Fruit fly (Drosophila melanogaster): ENCODE data around the gene CG18577.
A peak's percentile ranks its signal among the peaks of the same experiment; 100 is the strongest.

CG18577 gene

DNA sequence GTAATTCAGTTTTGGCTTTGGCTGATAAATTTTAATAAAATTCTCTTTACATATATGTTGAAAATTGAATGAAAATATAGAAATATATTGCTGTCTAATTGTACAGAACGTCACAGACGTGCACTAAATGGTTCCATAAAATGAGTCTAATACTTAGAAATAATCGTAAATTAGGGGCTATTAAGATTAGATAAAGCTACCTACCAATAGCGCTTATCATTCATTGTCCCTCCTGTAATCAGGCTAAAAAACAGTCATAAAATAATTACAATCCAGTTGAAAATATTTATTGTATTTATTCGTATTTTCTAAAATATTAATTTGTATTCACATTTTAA, 22.8 kb upstream of the CG18577 start:
- TF ChIP-seq CrebA (GFP tag; optimal IDR thresholded peaks at IDR 0.05; ENCODE audit: borderline replicate concordance) (peak; percentile 58), br (GFP tag; optimal IDR thresholded peaks at IDR 0.05) (no peak)

dm6 chr3R:11175308-11175707, 20.6 kb upstream of the CG18577 start, which contains the start of the genes Ugt304A1 and Ugt303A1:
Gene Ugt304A1, minus strand, starts transcription at chr3R:11175408.
Gene Ugt303A1, plus strand, starts transcription at chr3R:11175529.
- TF ChIP-seq Rel (GFP tag; optimal IDR thresholded peaks at IDR 0.05) (no peak), Rel (tag; optimal IDR thresholded peaks at IDR 0.05) (no peak), sv (GFP tag; optimal IDR thresholded peaks at IDR 0.05) (no peak), pan (optimal IDR thresholded peaks at IDR 0.05) (no peak), brk (GFP tag; optimal IDR thresholded peaks at IDR 0.05) (no peak), usp (GFP tag; optimal IDR thresholded peaks at IDR 0.05) (no peak), Abd-B (GFP tag; optimal IDR thresholded peaks at IDR 0.05) (no peak), CG32264 (GFP tag; optimal IDR thresholded peaks at IDR 0.05) (no peak), GATAd (GFP tag; optimal IDR thresholded peaks at IDR 0.05) (no peak)

- no peak for TF ChIP-seq Jra (GFP tag; optimal IDR thresholded peaks at IDR 0.05)
- no peak for TF ChIP-seq fru (GFP tag; optimal IDR thresholded peaks at IDR 0.05)
Measured at dm6 chr3R:11175777-11176176, 20.1 kb upstream of the CG18577 start.

DNA sequence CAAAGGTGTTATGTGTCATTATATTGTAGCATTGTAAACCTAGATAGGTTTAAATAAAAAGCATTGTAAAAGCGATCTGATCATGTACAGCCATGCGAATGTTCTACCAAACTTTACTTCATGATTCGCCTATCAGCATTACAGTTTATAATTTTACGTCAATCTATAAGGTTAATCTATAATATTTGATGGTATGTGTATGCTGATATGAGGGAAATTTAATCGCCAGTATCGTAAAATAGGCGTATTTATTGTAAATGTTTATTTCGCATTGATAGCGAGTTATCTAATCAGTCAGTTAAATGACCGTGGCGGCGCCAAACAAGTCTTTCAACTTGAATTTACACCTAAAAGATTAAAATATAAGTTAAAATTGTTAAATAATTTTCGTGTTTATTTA, 18.3 kb upstream of the CG18577 start:
- TF ChIP-seq foxo (GFP tag; optimal IDR thresholded peaks at IDR 0.05) (no peak), woc (GFP tag; optimal IDR thresholded peaks at IDR 0.05) (no peak), tai (GFP tag; optimal IDR thresholded peaks at IDR 0.05) (no peak), Vsx2 (GFP tag; optimal IDR thresholded peaks at IDR 0.05; ENCODE audit: partially characterized antibody) (no peak), Abd-B (GFP tag; optimal IDR thresholded peaks at IDR 0.05) (no peak), N (GFP tag; optimal IDR thresholded peaks at IDR 0.05) (no peak), OdsH (GFP tag; optimal IDR thresholded peaks at IDR 0.05) (no peak)

dm6 chr3R:11178300-11178699, 17.6 kb upstream of the CG18577 start:
- TF ChIP-seq Sp1 (GFP tag; optimal IDR thresholded peaks at IDR 0.05) = no peak
- TF ChIP-seq Dfd (GFP tag; optimal IDR thresholded peaks at IDR 0.05) = no peak
- no peak for TF ChIP-seq woc (GFP tag; optimal IDR thresholded peaks at IDR 0.05)
- no peak for TF ChIP-seq Hnf4 (GFP tag; optimal IDR thresholded peaks at IDR 0.05)
- no peak for TF ChIP-seq Vsx2 (GFP tag; optimal IDR thresholded peaks at IDR 0.05; ENCODE audit: partially characterized antibody)
- TF ChIP-seq GATAd (GFP tag; optimal IDR thresholded peaks at IDR 0.05) = no peak
- no peak for TF ChIP-seq Myc (optimal IDR thresholded peaks at IDR 0.05)
- no peak for TF ChIP-seq CG32264 (GFP tag; optimal IDR thresholded peaks at IDR 0.05)
- TF ChIP-seq ey (GFP tag; optimal IDR thresholded peaks at IDR 0.05) = no peak
- no peak for TF ChIP-seq Jra (GFP tag; optimal IDR thresholded peaks at IDR 0.05)
- TF ChIP-seq Mio (GFP tag; optimal IDR thresholded peaks at IDR 0.05) = no peak
- TF ChIP-seq jim (GFP tag; optimal IDR thresholded peaks at IDR 0.05) = no peak
- TF ChIP-seq fru (GFP tag; optimal IDR thresholded peaks at IDR 0.05) = no peak
- TF ChIP-seq Abd-B (GFP tag; optimal IDR thresholded peaks at IDR 0.05) = no peak
- no peak for TF ChIP-seq tai (GFP tag; optimal IDR thresholded peaks at IDR 0.05)
- no peak for TF ChIP-seq usp (GFP tag; optimal IDR thresholded peaks at IDR 0.05)
- TF ChIP-seq Hr78 (GFP tag; optimal IDR thresholded peaks at IDR 0.05) = no peak
- TF ChIP-seq sage (GFP tag; optimal IDR thresholded peaks at IDR 0.05) = no peak
- no peak for TF ChIP-seq dmrt93B (GFP tag; optimal IDR thresholded peaks at IDR 0.05)
- no peak for TF ChIP-seq rgr (GFP tag; optimal IDR thresholded peaks at IDR 0.05)

- peak; percentile 95 for TF ChIP-seq HLH106 (tag; optimal IDR thresholded peaks at IDR 0.05)
- no peak for TF ChIP-seq CrebA (GFP tag; optimal IDR thresholded peaks at IDR 0.05; ENCODE audit: borderline replicate concordance)
- TF ChIP-seq usp (GFP tag; optimal IDR thresholded peaks at IDR 0.05) = no peak
- TF ChIP-seq brk (GFP tag; optimal IDR thresholded peaks at IDR 0.05) = peak; percentile 88
- peak; percentile 94 for TF ChIP-seq rgr (GFP tag; optimal IDR thresholded peaks at IDR 0.05)
- TF ChIP-seq GATAd (GFP tag; optimal IDR thresholded peaks at IDR 0.05) = peak; percentile 64
- peak; percentile 95 for TF ChIP-seq h (GFP tag; optimal IDR thresholded peaks at IDR 0.05)
- no peak for TF ChIP-seq Abd-B (GFP tag; optimal IDR thresholded peaks at IDR 0.05)
- TF ChIP-seq woc (GFP tag; optimal IDR thresholded peaks at IDR 0.05) = peak; percentile 92
- TF ChIP-seq Jra (GFP tag; optimal IDR thresholded peaks at IDR 0.05) = no peak
- peak; percentile 95 for TF ChIP-seq sv (GFP tag; optimal IDR thresholded peaks at IDR 0.05)
- TF ChIP-seq lola (GFP tag; optimal IDR thresholded peaks at IDR 0.05) = no peak
- TF ChIP-seq Rel (GFP tag; optimal IDR thresholded peaks at IDR 0.05) = peak; percentile 73
- TF ChIP-seq Rel (tag; optimal IDR thresholded peaks at IDR 0.05) = peak; percentile 65
- no peak for TF ChIP-seq dl (GFP tag; optimal IDR thresholded peaks at IDR 0.05; ENCODE audit: insufficient read depth in 1 of 2, partially characterized antibody in 2 of 2)
- TF ChIP-seq foxo (GFP tag; optimal IDR thresholded peaks at IDR 0.05) = peak in 1 of 2 experiments; percentile 96
- no peak for TF ChIP-seq jim (GFP tag; optimal IDR thresholded peaks at IDR 0.05)
- peak; percentile 98 for TF ChIP-seq psq (GFP tag; optimal IDR thresholded peaks at IDR 0.05)
- TF ChIP-seq dsf (GFP tag; optimal IDR thresholded peaks at IDR 0.05; ENCODE audit: borderline replicate concordance) = peak; percentile 80
- no peak for TF ChIP-seq CG32264 (GFP tag; optimal IDR thresholded peaks at IDR 0.05)
- TF ChIP-seq fru (GFP tag; optimal IDR thresholded peaks at IDR 0.05) = peak; percentile 96
- peak; percentile 72 for TF ChIP-seq Hnf4 (GFP tag; optimal IDR thresholded peaks at IDR 0.05)
- peak; percentile 73 for TF ChIP-seq tai (GFP tag; optimal IDR thresholded peaks at IDR 0.05)
- peak; percentile 96 for TF ChIP-seq OdsH (GFP tag; optimal IDR thresholded peaks at IDR 0.05)
- peak; percentile 4 for TF ChIP-seq Dif (GFP tag; optimal IDR thresholded peaks at IDR 0.05; ENCODE audit: partially characterized antibody)
- TF ChIP-seq Vsx2 (GFP tag; optimal IDR thresholded peaks at IDR 0.05; ENCODE audit: partially characterized antibody) = no peak
- TF ChIP-seq Hr78 (GFP tag; optimal IDR thresholded peaks at IDR 0.05) = no peak
Measured at dm6 chr3R:11196648-11197388, 926 bp downstream of the CG18577 start.

Data from whole organism, wandering third instar larva.